Fruit fly (Drosophila melanogaster): Measurements from ENCODE around the gene tal-1A.

dm6 chr3R:13797269-13797677 is 15.6 kb upstream of the tal-1A start:
- TF ChIP-seq Mrtf (GFP tag; IDR thresholded peaks at IDR 0.05) (no peak), CTCF (GFP tag; optimal IDR thresholded peaks at IDR 0.05) (no peak)

All from whole organism, embryonic.